Worm (Caenorhabditis elegans) whole organism, young adult: Measurements from ENCODE around the gene T05A12.3.

Source experiments
- F22D6.2 ChIP-seq: sonication (generic microtip); optimal IDR thresholded peaks from 2 replicates; lab custom pipeline; 2016; ENCODE audit warnings: mild to moderate bottlenecking, missing genetic modification characterization, missing compliant biosample characterization
- F57C9.4 ChIP-seq: sonication (generic microtip); optimal IDR thresholded peaks from 2 replicates; lab custom pipeline; 2017; ENCODE audit warnings: mild to moderate bottlenecking, missing genetic modification characterization, missing compliant biosample characterization
- K11D2.4 ChIP-seq: fragments of 200-800 bp; sonication (Bioruptor generic); IDR thresholded peaks from 2 replicates; pipeline ENCODE4 v1.3.6; 2022; ENCODE audit warnings: missing genetic modification reagents, missing genetic modification characterization, missing compliant biosample characterization
- K12H6.12 ChIP-seq: fragments of 200-800 bp; sonication (Bioruptor generic); optimal IDR thresholded peaks from 2 replicates; lab custom pipeline; 2018; ENCODE audit warnings: mild to moderate bottlenecking, missing genetic modification characterization, missing compliant biosample characterization
- Y56A3A.18 ChIP-seq: fragments of 200-800 bp; sonication (Bioruptor generic); IDR thresholded peaks from 2 replicates; pipeline ENCODE4 v1.3.6; 2022; ENCODE audit warnings: missing genetic modification reagents, missing genetic modification characterization, missing compliant biosample characterization
- Y67H2A.10 ChIP-seq: fragments of 200-800 bp; sonication (Bioruptor generic); conservative IDR thresholded peaks from 2 replicates; pipeline ENCODE4 v1.3.6; 2022; ENCODE audit warnings: missing genetic modification reagents, missing genetic modification characterization, missing compliant biosample characterization
- ZK185.1 ChIP-seq: sonication (generic microtip); optimal IDR thresholded peaks from 2 replicates; lab custom pipeline; 2016; ENCODE audit warnings: mild to moderate bottlenecking, missing genetic modification characterization, missing compliant biosample characterization; ENCODE audit not compliant: poor library complexity, severe bottlenecking
- ama-1 ChIP-seq, 3 experiments: fragments of 150-350 bp in 1 of 3; sonication (generic microtip) in 2 of 3; optimal IDR thresholded peaks; 2 replicates each; lab custom pipeline; 2014 to 2018; ENCODE audit warnings: missing biosample characterization in 2 of 3, missing genetic modification characterization in 2 of 3, missing genetic modification reagents in 2 of 3
- aptf-2 ChIP-seq: fragments of 200-800 bp; sonication (Bioruptor generic); conservative IDR thresholded peaks from 2 replicates; pipeline ENCODE4 v1.3.6; 2022; ENCODE audit warnings: missing genetic modification reagents, missing genetic modification characterization, missing compliant biosample characterization
- atf-7 ChIP-seq: sonication (generic microtip); optimal IDR thresholded peaks from 2 replicates; lab custom pipeline; 2017; ENCODE audit warnings: mild to moderate bottlenecking, missing genetic modification characterization, missing compliant biosample characterization
- bed-1 ChIP-seq: fragments of 200-800 bp; sonication (Bioruptor generic); IDR thresholded peaks from 2 replicates; pipeline ENCODE4 v1.3.6; 2022; ENCODE audit warnings: missing genetic modification reagents, missing genetic modification characterization, missing compliant biosample characterization
- bed-2 ChIP-seq: fragments of 200-800 bp; sonication (Bioruptor generic); IDR thresholded peaks from 2 replicates; pipeline ENCODE4 v1.3.6; 2022; ENCODE audit warnings: missing genetic modification reagents, missing genetic modification characterization, missing compliant biosample characterization
- ccch-3 ChIP-seq: fragments of 200-800 bp; sonication (Bioruptor generic); optimal IDR thresholded peaks from 2 replicates; lab custom pipeline; 2018; ENCODE audit warnings: mild to moderate bottlenecking, missing genetic modification characterization, missing compliant biosample characterization
- cebp-1 ChIP-seq, 2 experiments: fragments of 200-800 bp in 1 of 2; sonication (Bioruptor generic) in 1 of 2; sonication (generic microtip) in 1 of 2; IDR thresholded peaks in 1 of 2; optimal IDR thresholded peaks in 1 of 2; 2 replicates each; pipeline versions ENCODE4 v1.3.6 to Lab custom; 2017 to 2022; ENCODE audit warnings: missing compliant biosample characterization in 2 of 2, missing genetic modification characterization in 2 of 2, mild to moderate bottlenecking in 1 of 2, missing genetic modification reagents in 1 of 2, moderate library complexity in 1 of 2
- ceh-58 ChIP-seq: fragments of 200-800 bp; sonication (Bioruptor generic); IDR thresholded peaks from 2 replicates; pipeline ENCODE4 v1.3.6; 2022; ENCODE audit warnings: missing genetic modification characterization, missing compliant biosample characterization
- chd-7 ChIP-seq: sonication (generic microtip); optimal IDR thresholded peaks from 2 replicates; lab custom pipeline; 2016; ENCODE audit warnings: mild to moderate bottlenecking, missing genetic modification characterization, moderate library complexity, missing compliant biosample characterization
- dox-1 ChIP-seq: fragments of 200-800 bp; sonication (Bioruptor generic); IDR thresholded peaks from 2 replicates; pipeline ENCODE4 v1.3.6; 2022; ENCODE audit warnings: missing genetic modification reagents, missing genetic modification characterization, missing compliant biosample characterization
- dpl-1 ChIP-seq: fragments of 150-350 bp; optimal IDR thresholded peaks from 2 replicates; lab custom pipeline; 2014; ENCODE audit warnings: missing biosample characterization, missing genetic modification reagents, missing genetic modification characterization
- efl-1 ChIP-seq: fragments of 150-350 bp; optimal IDR thresholded peaks from 2 replicates; lab custom pipeline; 2014; ENCODE audit warnings: missing biosample characterization, missing genetic modification reagents, missing genetic modification characterization
- egl-44 ChIP-seq: fragments of 200-800 bp; sonication (Bioruptor generic); IDR thresholded peaks from 2 replicates; pipeline ENCODE4 v1.3.6; 2022; ENCODE audit warnings: missing genetic modification reagents, missing genetic modification characterization, missing compliant biosample characterization
- ets-4 ChIP-seq: fragments of 200-800 bp; sonication (Bioruptor generic); optimal IDR thresholded peaks from 2 replicates; lab custom pipeline; 2018; ENCODE audit warnings: mild to moderate bottlenecking, missing genetic modification characterization, missing compliant biosample characterization
- hmg-1.2 ChIP-seq: fragments of 200-800 bp; sonication (Bioruptor generic); IDR thresholded peaks from 2 replicates; pipeline ENCODE4 v1.3.6; 2022; ENCODE audit warnings: missing genetic modification reagents, missing genetic modification characterization, missing compliant biosample characterization
- let-607 ChIP-seq, 2 experiments: fragments of 200-800 bp in 1 of 2; sonication (Bioruptor generic) in 1 of 2; sonication (generic microtip) in 1 of 2; optimal IDR thresholded peaks; 2 replicates each; lab custom pipeline; 2016 to 2018; ENCODE audit warnings: mild to moderate bottlenecking in 2 of 2, missing compliant biosample characterization in 2 of 2, missing genetic modification characterization in 2 of 2, moderate library complexity in 2 of 2, missing genotype in 1 of 2
- lin-26 ChIP-seq: fragments of 200-800 bp; sonication (Bioruptor generic); IDR thresholded peaks from 2 replicates; pipeline ENCODE4 v1.3.6; 2022; ENCODE audit warnings: missing genetic modification reagents, missing genetic modification characterization, missing compliant biosample characterization
- lin-35 ChIP-seq, 3 experiments: fragments of 150-350 bp in 2 of 3; sonication (generic microtip) in 1 of 3; optimal IDR thresholded peaks; 2 replicates each; lab custom pipeline; 2014 to 2018; ENCODE audit warnings: missing biosample characterization in 3 of 3, missing genetic modification characterization in 3 of 3, missing genetic modification reagents in 3 of 3
- lin-40 ChIP-seq: sonication (generic microtip); optimal IDR thresholded peaks from 2 replicates; lab custom pipeline; 2016; ENCODE audit warnings: missing genetic modification characterization, mild to moderate bottlenecking, missing compliant biosample characterization, missing genotype, missing genetic modification reagents
- lir-1 ChIP-seq: fragments of 200-800 bp; sonication (Bioruptor generic); conservative IDR thresholded peaks from 2 replicates; pipeline ENCODE4 v1.3.6; 2022; ENCODE audit warnings: missing genetic modification reagents, missing genetic modification characterization, missing compliant biosample characterization
- lsl-1 ChIP-seq: fragments of 200-800 bp; sonication (Bioruptor generic); optimal IDR thresholded peaks from 2 replicates; lab custom pipeline; 2018; ENCODE audit warnings: mild to moderate bottlenecking, missing genetic modification characterization, moderate library complexity, missing compliant biosample characterization
- lsy-27 ChIP-seq: sonication (generic microtip); optimal IDR thresholded peaks from 2 replicates; lab custom pipeline; 2017; ENCODE audit warnings: missing genetic modification characterization, mild to moderate bottlenecking, missing compliant biosample characterization, antibody characterized with exemption, missing genotype, borderline replicate concordance; ENCODE audit not compliant: insufficient read depth
- nfya-2 ChIP-seq: fragments of 200-800 bp; sonication (Bioruptor generic); IDR thresholded peaks from 2 replicates; pipeline ENCODE4 v1.3.6; 2022; ENCODE audit warnings: missing genetic modification reagents, missing genetic modification characterization, missing compliant biosample characterization
- nfyb-1 ChIP-seq: fragments of 200-800 bp; sonication (Bioruptor generic); IDR thresholded peaks from 2 replicates; pipeline ENCODE4 v1.3.6; 2022; ENCODE audit warnings: missing genetic modification reagents, missing genetic modification characterization, missing compliant biosample characterization
- nhr-80 ChIP-seq: sonication (generic microtip); optimal IDR thresholded peaks from 2 replicates; lab custom pipeline; 2016; ENCODE audit warnings: missing genetic modification characterization, missing compliant biosample characterization
- rpc-1 ChIP-seq, 2 experiments: fragments of 150-350 bp in 1 of 2; sonication (generic microtip) in 1 of 2; optimal IDR thresholded peaks; 2 replicates each; lab custom pipeline; 2014 to 2018; ENCODE audit warnings: missing biosample characterization in 1 of 2, missing genetic modification characterization in 1 of 2, missing genetic modification reagents in 1 of 2, missing genotype in 1 of 2
- snpc-4 ChIP-seq, 5 experiments: fragments of 150-350 bp in 1 of 5; sonication (generic microtip) in 4 of 5; optimal IDR thresholded peaks; 2 replicates each; lab custom pipeline; 2014 to 2018; ENCODE audit warnings: missing genetic modification characterization in 5 of 5, missing biosample characterization in 3 of 5, antibody characterized with exemption in 2 of 5, mild to moderate bottlenecking in 2 of 5, missing compliant biosample characterization in 2 of 5, missing genotype in 2 of 5, moderate library complexity in 2 of 5, missing genetic modification reagents in 1 of 5
- somi-1 ChIP-seq: fragments of 200-800 bp; sonication (Bioruptor generic); optimal IDR thresholded peaks from 2 replicates; lab custom pipeline; 2018; ENCODE audit warnings: mild to moderate bottlenecking, missing genetic modification characterization, missing compliant biosample characterization
- tbp1 ChIP-seq: fragments of 200-800 bp; sonication (Bioruptor generic); optimal IDR thresholded peaks from 2 replicates; lab custom pipeline; 2018; ENCODE audit warnings: mild to moderate bottlenecking, missing genetic modification characterization, missing compliant biosample characterization
- tlf-1 ChIP-seq: fragments of 200-800 bp; sonication (Bioruptor generic); optimal IDR thresholded peaks from 2 replicates; lab custom pipeline; 2018; ENCODE audit warnings: mild to moderate bottlenecking, missing genetic modification characterization, missing compliant biosample characterization
- unc-62 ChIP-seq: fragments of 150-350 bp; optimal IDR thresholded peaks from 2 replicates; lab custom pipeline; 2014; ENCODE audit warnings: missing biosample characterization, missing genetic modification reagents, missing genetic modification characterization
- zim-3 ChIP-seq: sonication (generic microtip); optimal IDR thresholded peaks from 2 replicates; lab custom pipeline; 2017; ENCODE audit warnings: mild to moderate bottlenecking, missing genetic modification characterization, moderate library complexity, missing compliant biosample characterization
- ztf-22 ChIP-seq: fragments of 200-800 bp; sonication (Bioruptor generic); optimal IDR thresholded peaks from 2 replicates; lab custom pipeline; 2018; ENCODE audit warnings: mild to moderate bottlenecking, missing genetic modification characterization, moderate library complexity, missing compliant biosample characterization

The T05A12.3 gene

ce11 chrIV:6880415-6880814, 7.0 kb downstream of the T05A12.3 start:
- TF ChIP-seq nfyb-1: 0 out of 2 replicates have a peak, but pooled peaks have one; percentile 47
- TF ChIP-seq ztf-22 (GFP tag; lab: Kevin White, UChicago): peak; percentile 75
- TF ChIP-seq bed-1: no peak
- TF ChIP-seq aptf-2 (GFP tag; lab: Robert Waterston, UW): no peak
- peak; percentile 71 for TF ChIP-seq atf-7
- TF ChIP-seq unc-62 (GFP tag; lab: Kevin White, UChicago): peak; percentile 16
- no peak for TF ChIP-seq ceh-58 (GFP tag; lab: Robert Waterston, UW)
- TF ChIP-seq Y56A3A.18 (GFP tag; lab: Robert Waterston, UW): 0 out of 2 replicates have a peak, but pooled peaks have one; percentile 42
- TF ChIP-seq lin-26 (GFP tag; lab: Robert Waterston, UW): no peak
- no peak for TF ChIP-seq cebp-1 (GFP tag; IDR thresholded peaks at IDR 0.05; lab: Robert Waterston, UW)
- peak; percentile 27 for TF ChIP-seq cebp-1 (tag; optimal IDR thresholded peaks at IDR 0.05; lab: Kevin White, UChicago)
- 0 out of 2 replicates have a peak, but pooled peaks have one; percentile 13 for TF ChIP-seq egl-44 (GFP tag; lab: Robert Waterston, UW)
- peak; percentile 49 for TF ChIP-seq ets-4
- TF ChIP-seq tlf-1 (GFP tag; lab: Kevin White, UChicago): peak; percentile 8
- no peak for TF ChIP-seq efl-1 (GFP tag; lab: Kevin White, UChicago)
- peak; percentile 17 for TF ChIP-seq tbp1 (GFP tag; lab: Kevin White, UChicago)
- peak in 1 of 2 experiments; percentile 55 for TF ChIP-seq let-607 (tag; optimal IDR thresholded peaks at IDR 0.05; lab: Kevin White, UChicago)
- TF ChIP-seq nhr-80 (tag; lab: Kevin White, UChicago): peak; percentile 81

- TF ChIP-seq nhr-80 (tag; lab: Kevin White, UChicago) (peak; percentile 50), F22D6.2 (tag; lab: Kevin White, UChicago) (no peak)
Measured at ce11 chrIV:6879666-6880210, 7.7 kb downstream of the T05A12.3 start.

- TF ChIP-seq lin-35 (GFP tag; optimal IDR thresholded peaks at IDR 0.05; lab: Kevin White, UChicago): peak in 1 of 3 experiments; percentile 47
- peak; percentile 72 for TF ChIP-seq somi-1
- TF ChIP-seq lsl-1: no peak
- TF ChIP-seq lsy-27: no peak
- TF ChIP-seq zim-3 (tag; lab: Kevin White, UChicago): no peak
- TF ChIP-seq chd-7 (tag; lab: Kevin White, UChicago): peak; percentile 8
- TF ChIP-seq lin-40: peak; percentile 52
- no peak for TF ChIP-seq rpc-1 (optimal IDR thresholded peaks at IDR 0.05; lab: Kevin White, UChicago)
- no peak for TF ChIP-seq rpc-1 (tag; optimal IDR thresholded peaks at IDR 0.05; lab: Kevin White, UChicago)
- no peak for TF ChIP-seq Y67H2A.10 (GFP tag; lab: Robert Waterston, UW)
- TF ChIP-seq F57C9.4 (tag; lab: Kevin White, UChicago): no peak
- TF ChIP-seq bed-2 (GFP tag; lab: Robert Waterston, UW): no peak
- no peak for TF ChIP-seq ceh-58 (GFP tag; lab: Robert Waterston, UW)
- no peak for TF ChIP-seq efl-1 (GFP tag; lab: Kevin White, UChicago)
- no peak for TF ChIP-seq dox-1
- no peak; the same call in 1 of the 2 replicates for TF ChIP-seq hmg-1.2
- no peak for TF ChIP-seq nfya-2 (GFP tag; lab: Robert Waterston, UW)
- peak; percentile 18 for TF ChIP-seq ZK185.1
- TF ChIP-seq ets-4: no peak
- TF ChIP-seq snpc-4 (GFP tag; optimal IDR thresholded peaks at IDR 0.05; lab: Kevin White, UChicago): no peak
- peak in 1 of 4 experiments; percentile 31 for TF ChIP-seq snpc-4 (tag; optimal IDR thresholded peaks at IDR 0.05; lab: Kevin White, UChicago)
- no peak for TF ChIP-seq dpl-1 (GFP tag; lab: Kevin White, UChicago)
- no peak for TF ChIP-seq ccch-3 (GFP tag; lab: Kevin White, UChicago)
- peak; percentile 59; the same call in 1 of the 2 replicates for TF ChIP-seq K11D2.4 (GFP tag; lab: Robert Waterston, UW)
- TF ChIP-seq nhr-80 (tag; lab: Kevin White, UChicago): no peak
- TF ChIP-seq lir-1 (GFP tag; lab: Robert Waterston, UW): no peak
- peak; percentile 71 for TF ChIP-seq K12H6.12
- no peak for TF ChIP-seq ama-1 (optimal IDR thresholded peaks at IDR 0.05; lab: Kevin White, UChicago)
- TF ChIP-seq ama-1 (GFP tag; optimal IDR thresholded peaks at IDR 0.05; lab: Kevin White, UChicago): no peak
Measured at ce11 chrIV:6878912-6879554, 8.4 kb downstream of the T05A12.3 start.
